Worm (Caenorhabditis elegans) whole organism, mixed stage, embryonic: ENCODE data around the gene cyp-25A6.

Experiments
- cnd-1 ChIP-seq: fragments of 200-800 bp; sonication (Bioruptor generic); optimal IDR thresholded peaks from 2 replicates; lab custom pipeline; 2018; ENCODE audit warnings: mild to moderate bottlenecking, missing genetic modification characterization, missing compliant biosample characterization
- elt-1 ChIP-seq: sonication (generic microtip); optimal IDR thresholded peaks from 2 replicates; lab custom pipeline; 2017; ENCODE audit warnings: missing genetic modification characterization, mild to moderate bottlenecking, missing compliant biosample characterization, antibody characterized with exemption, moderate library complexity, borderline replicate concordance; ENCODE audit not compliant: insufficient read depth
- elt-3 ChIP-seq: fragments of 150-350 bp; optimal IDR thresholded peaks from 2 replicates; lab custom pipeline; 2014; ENCODE audit warnings: missing biosample characterization, missing genetic modification characterization
- flh-1 ChIP-seq: fragments of 200-800 bp; sonication (Bioruptor generic); optimal IDR thresholded peaks from 2 replicates; lab custom pipeline; 2018; ENCODE audit warnings: mild to moderate bottlenecking, missing genetic modification characterization, moderate library complexity, missing compliant biosample characterization
- lin-13 ChIP-seq: fragments of 150-350 bp; optimal IDR thresholded peaks from 2 replicates; lab custom pipeline; 2014; ENCODE audit warnings: missing biosample characterization, missing genetic modification characterization
- nhr-12 ChIP-seq: fragments of 150-350 bp; optimal IDR thresholded peaks from 2 replicates; lab custom pipeline; 2014; ENCODE audit warnings: missing biosample characterization, missing genetic modification characterization
- nhr-237 ChIP-seq: fragments of 150-350 bp; optimal IDR thresholded peaks from 2 replicates; lab custom pipeline; 2014; ENCODE audit warnings: missing biosample characterization, missing genetic modification characterization
- nhr-28 ChIP-seq: fragments of 150-350 bp; optimal IDR thresholded peaks from 2 replicates; lab custom pipeline; 2014; ENCODE audit warnings: missing biosample characterization, missing genetic modification characterization
- pha-4 ChIP-seq: fragments of 150-350 bp; optimal IDR thresholded peaks from 2 replicates; lab custom pipeline; 2018; ENCODE audit warnings: missing biosample characterization, missing genetic modification reagents, missing genetic modification characterization
- snpc-4 ChIP-seq: fragments of 150-350 bp; optimal IDR thresholded peaks from 2 replicates; lab custom pipeline; 2014; ENCODE audit warnings: missing biosample characterization, missing genetic modification characterization
- unc-39 ChIP-seq: fragments of 150-350 bp; optimal IDR thresholded peaks from 2 replicates; lab custom pipeline; 2014; ENCODE audit warnings: missing biosample characterization, missing genetic modification characterization
- unc-62 ChIP-seq: fragments of 150-350 bp; optimal IDR thresholded peaks from 2 replicates; lab custom pipeline; 2014; ENCODE audit warnings: missing biosample characterization, missing genetic modification reagents, missing genetic modification characterization
- ztf-11 ChIP-seq: fragments of 150-350 bp; optimal IDR thresholded peaks from 2 replicates; lab custom pipeline; 2014; ENCODE audit warnings: missing biosample characterization, missing genetic modification characterization

DNA sequence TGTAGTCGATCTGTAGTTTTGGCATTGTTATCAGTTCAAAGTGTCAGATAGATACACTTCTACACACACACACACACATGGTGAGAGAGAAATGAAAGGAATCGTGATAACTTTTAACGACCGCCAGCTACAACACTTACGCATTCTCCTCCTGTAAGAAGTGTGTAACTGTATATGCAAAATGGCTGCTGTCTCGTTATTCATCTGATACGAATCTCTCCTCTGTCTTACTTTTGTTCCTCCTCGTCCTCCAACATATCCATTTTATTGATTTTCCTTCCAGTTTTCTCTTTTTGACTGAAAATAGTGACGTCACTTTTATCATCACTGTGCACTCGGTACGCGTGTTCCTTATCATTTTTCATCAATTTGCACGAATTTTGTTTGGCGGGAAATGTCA lies 15.5 kb downstream of the cyp-25A6 start:
- no peak for TF ChIP-seq nhr-237
- no peak for TF ChIP-seq pha-4
- TF ChIP-seq lin-13 (tag; lab: Kevin White, UChicago) = no peak
- no peak for TF ChIP-seq unc-62
- peak; percentile 32 for TF ChIP-seq nhr-28 (tag; lab: Kevin White, UChicago)
- TF ChIP-seq ztf-11 (tag; lab: Kevin White, UChicago) = no peak
- no peak for TF ChIP-seq flh-1 (GFP tag; lab: Kevin White, UChicago)
- no peak for TF ChIP-seq unc-39 (tag; lab: Kevin White, UChicago)
- no peak for TF ChIP-seq nhr-12 (tag; lab: Kevin White, UChicago)
- TF ChIP-seq cnd-1 (tag; lab: Kevin White, UChicago) = no peak
- no peak for TF ChIP-seq snpc-4 (tag; lab: Kevin White, UChicago)
- no peak for TF ChIP-seq elt-3 (tag; lab: Kevin White, UChicago)
- TF ChIP-seq elt-1 (tag; lab: Kevin White, UChicago) = no peak
